Fruit fly (Drosophila melanogaster) whole organism, embryonic: ENCODE data around the gene CG2493.

Source experiments
- CG10321 ChIP-seq: fragments of 200-800 bp; sonication (Bioruptor generic); IDR thresholded peaks from 2 replicates; pipeline ENCODE4 v1.3.6; 2022; ENCODE audit warnings: missing biosample characterization, missing genetic modification characterization
- CG10543 ChIP-seq: fragments of 200-800 bp; sonication (Bioruptor generic); optimal IDR thresholded peaks from 3 replicates; lab custom pipeline; 2017; ENCODE audit warnings: missing biosample characterization, mild to moderate bottlenecking, missing genetic modification characterization, moderate library complexity
- CG11560 ChIP-seq: fragments of 200-800 bp; sonication (Bioruptor generic); IDR thresholded peaks from 3 replicates; pipeline ENCODE4 v1.3.6; 2022; ENCODE audit warnings: missing biosample characterization, missing genetic modification characterization
- CG13287 ChIP-seq: fragments of 200-800 bp; sonication (Bioruptor generic); IDR thresholded peaks from 2 replicates; pipeline ENCODE4 v1.3.6; 2022; ENCODE audit warnings: missing biosample characterization, missing genetic modification characterization; ENCODE audit not compliant: partially characterized antibody
- CG13894 ChIP-seq: fragments of 200-800 bp; sonication (Bioruptor generic); optimal IDR thresholded peaks from 3 replicates; lab custom pipeline; 2018; ENCODE audit warnings: missing biosample characterization, mild to moderate bottlenecking, missing genetic modification characterization, moderate library complexity
- CG14441 ChIP-seq: fragments of 200-800 bp; sonication (Bioruptor generic); IDR thresholded peaks from 2 replicates; pipeline ENCODE4 v1.3.6; 2022; ENCODE audit warnings: missing biosample characterization, missing genetic modification characterization
- CG16815 ChIP-seq: fragments of 200-800 bp; sonication (Bioruptor generic); optimal IDR thresholded peaks from 3 replicates; lab custom pipeline; 2017; ENCODE audit warnings: missing biosample characterization, mild to moderate bottlenecking, missing genetic modification characterization
- CG17361 ChIP-seq: fragments of 200-800 bp; sonication (Bioruptor generic); IDR thresholded peaks from 3 replicates; pipeline ENCODE4 v1.3.6; 2022; ENCODE audit warnings: missing biosample characterization, missing genetic modification characterization
- CG17385 ChIP-seq: fragments of 200-800 bp; sonication (Bioruptor generic); optimal IDR thresholded peaks from 3 replicates; lab custom pipeline; 2018; ENCODE audit warnings: missing biosample characterization, mild to moderate bottlenecking, missing genetic modification characterization
- CG17612 ChIP-seq: fragments of 200-800 bp; sonication (Bioruptor generic); IDR thresholded peaks from 2 replicates; pipeline ENCODE4 v1.3.6; 2022; ENCODE audit warnings: missing biosample characterization, missing genetic modification characterization
- CG18476 ChIP-seq: fragments of 200-800 bp; sonication (Bioruptor generic); optimal IDR thresholded peaks from 2 replicates; lab custom pipeline; 2016; ENCODE audit warnings: missing biosample characterization, mild to moderate bottlenecking, missing genetic modification characterization
- CG2199 ChIP-seq: fragments of 200-800 bp; sonication (Bioruptor generic); IDR thresholded peaks from 3 replicates; pipeline ENCODE4 v1.3.6; 2022; ENCODE audit warnings: missing biosample characterization, missing genetic modification characterization
- CG33213 ChIP-seq: fragments of 200-800 bp; sonication (Bioruptor generic); optimal IDR thresholded peaks from 3 replicates; lab custom pipeline; 2016; ENCODE audit warnings: missing biosample characterization, missing genetic modification characterization
- CG43689 ChIP-seq: fragments of 200-800 bp; sonication (Bioruptor generic); IDR thresholded peaks from 2 replicates; pipeline ENCODE4 v1.3.6; 2022; ENCODE audit warnings: missing biosample characterization, missing genetic modification characterization
- CG6683 ChIP-seq: fragments of 200-800 bp; sonication (Bioruptor generic); optimal IDR thresholded peaks from 2 replicates; lab custom pipeline; 2017; ENCODE audit warnings: missing biosample characterization, mild to moderate bottlenecking, missing genetic modification characterization, missing genetic modification reagents
- Chrac-16 ChIP-seq: fragments of 200-800 bp; sonication (Bioruptor generic); optimal IDR thresholded peaks from 3 replicates; lab custom pipeline; 2016; ENCODE audit warnings: missing biosample characterization, missing genetic modification characterization
- D ChIP-seq, 2 experiments: fragments of 200-800 bp in 1 of 2; fragments of >200 bp in 1 of 2; sonication (Bioruptor generic) in 1 of 2; optimal IDR thresholded peaks; 2 replicates in 1 of 2; 3 replicates in 1 of 2; lab custom pipeline; 2017; ENCODE audit warnings: mild to moderate bottlenecking in 1 of 2, missing biosample characterization in 1 of 2, missing genetic modification characterization in 1 of 2, missing genetic modification reagents in 1 of 2
- E2f2 ChIP-seq: fragments of 200-800 bp; sonication (Bioruptor generic); IDR thresholded peaks from 2 replicates; pipeline ENCODE4 v1.3.6; 2022; ENCODE audit warnings: missing biosample characterization, missing genetic modification characterization
- Elba2 ChIP-seq: fragments of 200-800 bp; sonication (Bioruptor generic); optimal IDR thresholded peaks from 3 replicates; lab custom pipeline; 2016; ENCODE audit warnings: missing biosample characterization, missing genetic modification characterization
- HLHmδ ChIP-seq: fragments of 200-800 bp; sonication (Bioruptor generic); optimal IDR thresholded peaks from 2 replicates; lab custom pipeline; 2018; ENCODE audit warnings: missing biosample characterization, mild to moderate bottlenecking, missing genetic modification characterization, moderate library complexity
- Hand ChIP-seq: fragments of 200-800 bp; sonication (Bioruptor generic); optimal IDR thresholded peaks from 2 replicates; lab custom pipeline; 2017; ENCODE audit warnings: mild to moderate bottlenecking, missing biosample characterization, missing genetic modification reagents, missing genetic modification characterization
- MBD-R2 ChIP-seq: fragments of 200-800 bp; sonication (Bioruptor generic); IDR thresholded peaks from 2 replicates; pipeline ENCODE4 v1.3.6; 2022; ENCODE audit warnings: missing biosample characterization, missing genetic modification characterization
- MTF-1 ChIP-seq: fragments of 200-800 bp; sonication (Bioruptor generic); optimal IDR thresholded peaks from 2 replicates; lab custom pipeline; 2018; ENCODE audit warnings: missing biosample characterization, mild to moderate bottlenecking, missing genetic modification characterization, borderline replicate concordance
- Meics ChIP-seq: fragments of 200-800 bp; sonication (Bioruptor generic); optimal IDR thresholded peaks from 2 replicates; lab custom pipeline; 2017; ENCODE audit warnings: missing biosample characterization, mild to moderate bottlenecking, missing genetic modification characterization
- Nf-YA ChIP-seq: fragments of 200-800 bp; sonication (Bioruptor generic); IDR thresholded peaks from 2 replicates; pipeline ENCODE4 v1.3.6; 2022; ENCODE audit warnings: missing biosample characterization, missing genetic modification characterization
- Oli ChIP-seq: fragments of 200-800 bp; sonication (Bioruptor generic); optimal IDR thresholded peaks from 2 replicates; lab custom pipeline; 2018; ENCODE audit warnings: missing biosample characterization, mild to moderate bottlenecking, missing genetic modification characterization, moderate library complexity
- Ravus ChIP-seq: fragments of 200-800 bp; sonication (Bioruptor generic); IDR thresholded peaks from 2 replicates; pipeline ENCODE4 v1.3.6; 2022; ENCODE audit warnings: missing biosample characterization, missing genetic modification characterization
- Sox100B ChIP-seq: fragments of 200-800 bp; sonication (Bioruptor generic); optimal IDR thresholded peaks from 3 replicates; lab custom pipeline; 2018; ENCODE audit warnings: missing biosample characterization, mild to moderate bottlenecking, missing genetic modification characterization
- Sry-δ ChIP-seq: fragments of 200-800 bp; sonication (Bioruptor generic); optimal IDR thresholded peaks from 2 replicates; lab custom pipeline; 2016; ENCODE audit warnings: missing biosample characterization, missing genetic modification characterization
- Stat92E ChIP-seq, 3 experiments: fragments of >200 bp in 2 of 3; fragments of 200-800 bp in 1 of 3; sonication (Bioruptor generic) in 1 of 3; optimal IDR thresholded peaks; 2 replicates each; lab custom pipeline; 2017 to 2019; ENCODE audit warnings: missing biosample characterization in 3 of 3, missing genetic modification characterization in 3 of 3, mild to moderate bottlenecking in 1 of 3, moderate library complexity in 1 of 3
- Xrp1 ChIP-seq: fragments of 200-800 bp; sonication (Bioruptor generic); IDR thresholded peaks from 2 replicates; pipeline ENCODE4 v1.3.6; 2022; ENCODE audit warnings: missing biosample characterization, missing genetic modification characterization
- bigmax ChIP-seq: fragments of 200-800 bp; sonication (Bioruptor generic); optimal IDR thresholded peaks from 2 replicates; lab custom pipeline; 2018; ENCODE audit warnings: missing biosample characterization, mild to moderate bottlenecking, missing genetic modification characterization
- dm ChIP-seq: fragments of 200-800 bp; sonication (Bioruptor generic); optimal IDR thresholded peaks from 3 replicates; lab custom pipeline; 2016; ENCODE audit warnings: missing biosample characterization, missing genetic modification characterization
- dmrt99B ChIP-seq: fragments of 200-800 bp; sonication (Bioruptor generic); optimal IDR thresholded peaks from 2 replicates; lab custom pipeline; 2018; ENCODE audit warnings: missing biosample characterization, mild to moderate bottlenecking, missing genetic modification characterization, moderate library complexity
- exex ChIP-seq: fragments of 200-800 bp; sonication (Bioruptor generic); optimal IDR thresholded peaks from 4 replicates; lab custom pipeline; 2018; ENCODE audit warnings: missing biosample characterization, mild to moderate bottlenecking, missing genetic modification characterization, moderate library complexity
- her ChIP-seq: fragments of 200-800 bp; sonication (Bioruptor generic); optimal IDR thresholded peaks from 2 replicates; lab custom pipeline; 2016; ENCODE audit warnings: missing biosample characterization, missing genetic modification characterization
- lola ChIP-seq, 3 experiments: fragments of >200 bp in 2 of 3; fragments of 200-800 bp in 1 of 3; sonication (Bioruptor generic) in 1 of 3; optimal IDR thresholded peaks; 2 replicates each; lab custom pipeline; 2017 to 2019; ENCODE audit warnings: missing biosample characterization in 3 of 3, missing genetic modification characterization in 3 of 3, mild to moderate bottlenecking in 1 of 3, moderate library complexity in 1 of 3
- lov ChIP-seq, 2 experiments: fragments of 200-800 bp in 1 of 2; fragments of >200 bp in 1 of 2; sonication (Bioruptor generic) in 1 of 2; IDR thresholded peaks in 1 of 2; optimal IDR thresholded peaks in 1 of 2; 2 replicates in 1 of 2; 3 replicates in 1 of 2; pipeline versions ENCODE4 v1.3.6 to Lab custom; 2017 to 2022; ENCODE audit warnings: missing biosample characterization in 1 of 2, missing genetic modification characterization in 1 of 2
- pfk ChIP-seq: fragments of 200-800 bp; sonication (Bioruptor generic); optimal IDR thresholded peaks from 2 replicates; lab custom pipeline; 2018; ENCODE audit warnings: missing biosample characterization, mild to moderate bottlenecking, missing genetic modification characterization, moderate library complexity
- pum ChIP-seq: fragments of 200-800 bp; sonication (Bioruptor generic); optimal IDR thresholded peaks from 2 replicates; lab custom pipeline; 2016; ENCODE audit warnings: missing biosample characterization, missing genetic modification characterization
- pzg ChIP-seq: fragments of 200-800 bp; sonication (Bioruptor generic); optimal IDR thresholded peaks from 3 replicates; lab custom pipeline; 2018; ENCODE audit warnings: missing biosample characterization, mild to moderate bottlenecking, missing genetic modification characterization, moderate library complexity
- seq ChIP-seq: fragments of 200-800 bp; sonication (Bioruptor generic); IDR thresholded peaks from 2 replicates; pipeline ENCODE4 v1.3.6; 2022; ENCODE audit warnings: missing biosample characterization, missing genetic modification characterization
- sim ChIP-seq: fragments of 200-800 bp; sonication (Bioruptor generic); IDR thresholded peaks from 2 replicates; pipeline ENCODE4 v1.3.6; 2022; ENCODE audit warnings: missing biosample characterization, missing genetic modification characterization
- slp2 ChIP-seq: fragments of 200-800 bp; sonication (Bioruptor generic); optimal IDR thresholded peaks from 2 replicates; lab custom pipeline; 2016; ENCODE audit warnings: missing biosample characterization, missing genetic modification characterization
- sqz ChIP-seq: fragments of 200-800 bp; sonication (Bioruptor generic); optimal IDR thresholded peaks from 3 replicates; lab custom pipeline; 2018; ENCODE audit warnings: missing biosample characterization, mild to moderate bottlenecking, missing genetic modification characterization
- trem ChIP-seq: fragments of 200-800 bp; optimal IDR thresholded peaks from 3 replicates; lab custom pipeline; 2019; ENCODE audit warnings: missing biosample characterization, mild to moderate bottlenecking, missing genetic modification characterization, moderate library complexity
- tup ChIP-seq: fragments of 200-800 bp; sonication (Bioruptor generic); optimal IDR thresholded peaks from 2 replicates; lab custom pipeline; 2016; ENCODE audit warnings: missing biosample characterization, mild to moderate bottlenecking, missing genetic modification characterization, moderate library complexity
- unpg ChIP-seq: fragments of 200-800 bp; sonication (Bioruptor generic); optimal IDR thresholded peaks from 3 replicates; lab custom pipeline; 2018; ENCODE audit warnings: missing biosample characterization, mild to moderate bottlenecking, missing genetic modification characterization, moderate library complexity
- zfh1 ChIP-seq: fragments of 200-800 bp; sonication (Bioruptor generic); IDR thresholded peaks from 3 replicates; pipeline ENCODE4 v1.3.6; 2022; ENCODE audit warnings: missing biosample characterization, missing genetic modification characterization

CG2493 gene

DNA sequence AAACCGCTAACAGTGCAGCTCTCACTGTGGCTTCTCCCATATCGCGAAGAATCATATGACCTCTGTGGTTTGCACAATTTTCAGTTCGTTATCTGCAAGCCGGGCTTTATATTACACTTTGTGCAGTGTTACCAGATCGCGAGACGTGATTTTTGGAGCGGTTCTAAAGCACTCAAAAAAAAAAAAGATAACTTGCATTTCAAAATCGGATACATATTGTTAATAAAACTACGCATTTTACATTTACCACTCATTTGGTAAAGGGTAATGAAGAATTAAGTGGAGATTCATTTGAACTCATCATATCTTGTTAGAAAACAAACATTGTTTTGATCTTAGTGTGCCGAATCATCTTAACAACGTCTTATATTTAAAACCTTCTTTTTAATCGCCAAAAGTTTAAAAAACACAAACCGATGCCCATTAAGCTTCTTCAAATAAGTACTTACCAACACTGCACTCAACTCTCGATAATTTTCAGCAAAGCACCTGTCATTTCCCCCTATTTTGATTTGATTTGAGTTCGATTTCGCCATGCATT, at the start of gene CG2493 (continued):
- TF ChIP-seq zfh1 (GFP tag; lab: Robert Waterston, UW): no peak
- no peak for TF ChIP-seq Elba2 (GFP tag; lab: Kevin White, UChicago)
- TF ChIP-seq CG33213: peak; percentile 5
- no peak for TF ChIP-seq CG6683 (GFP tag; lab: Kevin White, UChicago)
- TF ChIP-seq CG13287 (GFP tag; lab: Robert Waterston, UW): no peak; the same call in 1 of the 2 replicates
- TF ChIP-seq CG10543 (GFP tag; lab: Kevin White, UChicago): no peak
- TF ChIP-seq CG14441 (GFP tag; lab: Robert Waterston, UW): peak; percentile 42; the same call in 1 of the 2 replicates
- TF ChIP-seq CG43689: no peak
- no peak for TF ChIP-seq CG11560
- no peak for TF ChIP-seq lov (optimal IDR thresholded peaks at IDR 0.05; lab: Kevin White, UChicago)
- TF ChIP-seq lov (GFP tag; IDR thresholded peaks at IDR 0.05; lab: Robert Waterston, UW): no peak
- no peak for TF ChIP-seq D (optimal IDR thresholded peaks at IDR 0.05; lab: Kevin White, UChicago)
- TF ChIP-seq D (GFP tag; optimal IDR thresholded peaks at IDR 0.05; lab: Kevin White, UChicago): no peak
- TF ChIP-seq Hand (GFP tag; lab: Kevin White, UChicago): no peak
- TF ChIP-seq pzg: peak; percentile 42
- peak; percentile 83 for TF ChIP-seq E2f2
- TF ChIP-seq pum (GFP tag; lab: Kevin White, UChicago): no peak
- TF ChIP-seq Nf-YA (GFP tag; lab: Robert Waterston, UW): no peak
- TF ChIP-seq tup (GFP tag; lab: Kevin White, UChicago): no peak
- TF ChIP-seq CG17385 (GFP tag; lab: Kevin White, UChicago): no peak
- TF ChIP-seq unpg (GFP tag; lab: Kevin White, UChicago): no peak
- TF ChIP-seq Sry-δ (GFP tag; lab: Kevin White, UChicago): peak; percentile 6
- TF ChIP-seq sim: no peak
- TF ChIP-seq CG13894 (tag; lab: Kevin White, UChicago): no peak
- no peak for TF ChIP-seq Chrac-16
- TF ChIP-seq Oli: no peak
- TF ChIP-seq CG10321 (GFP tag; lab: Robert Waterston, UW): no peak
- TF ChIP-seq dm: no peak
- TF ChIP-seq exex (tag; lab: Kevin White, UChicago): no peak
- no peak for TF ChIP-seq slp2
- peak; percentile 10 for TF ChIP-seq Meics (GFP tag; lab: Kevin White, UChicago)
- no peak for TF ChIP-seq pfk (GFP tag; lab: Kevin White, UChicago)
- TF ChIP-seq Stat92E (GFP tag; optimal IDR thresholded peaks at IDR 0.05; lab: Kevin White, UChicago): no peak
- no peak for TF ChIP-seq her (GFP tag; lab: Kevin White, UChicago)
- peak; percentile 74 for TF ChIP-seq Xrp1 (GFP tag; lab: Robert Waterston, UW)
- TF ChIP-seq HLHmδ (GFP tag; lab: Kevin White, UChicago): no peak
- peak; percentile 8 for TF ChIP-seq MTF-1
- no peak for TF ChIP-seq lola (GFP tag; optimal IDR thresholded peaks at IDR 0.05; lab: Kevin White, UChicago)
- no peak for TF ChIP-seq bigmax (GFP tag; lab: Kevin White, UChicago)
- TF ChIP-seq seq (GFP tag; lab: Robert Waterston, UW): no peak
- TF ChIP-seq CG16815 (GFP tag; lab: Kevin White, UChicago): no peak
- TF ChIP-seq sqz (GFP tag; lab: Kevin White, UChicago): no peak
- 0 out of 2 replicates have a peak, but pooled peaks have one; percentile 45 for TF ChIP-seq MBD-R2 (GFP tag; lab: Robert Waterston, UW)
- TF ChIP-seq trem (tag; lab: Kevin White, UChicago): peak; percentile 13
- TF ChIP-seq CG2199 (GFP tag; lab: Robert Waterston, UW): no peak
- TF ChIP-seq CG17361 (GFP tag; lab: Robert Waterston, UW): peak; percentile 52; the same call in 1 of the 3 replicates
- TF ChIP-seq Sox100B (GFP tag; lab: Kevin White, UChicago): no peak
- TF ChIP-seq dmrt99B: peak; percentile 15
- TF ChIP-seq Ravus: no peak
- TF ChIP-seq CG18476 (GFP tag; lab: Kevin White, UChicago): no peak
- no peak for TF ChIP-seq CG17612
